Worm (Caenorhabditis elegans) whole organism, early embryonic: ENCODE data around the gene R12B2.2.

Experiments
- B0310.2 ChIP-seq: sonication (generic microtip); optimal IDR thresholded peaks from 2 replicates; lab custom pipeline; 2016; ENCODE audit warnings: mild to moderate bottlenecking, missing genetic modification characterization, missing compliant biosample characterization
- F13C5.2 ChIP-seq: sonication (generic microtip); optimal IDR thresholded peaks from 2 replicates; lab custom pipeline; 2017; ENCODE audit warnings: mild to moderate bottlenecking, missing genetic modification characterization, inconsistent platforms, missing compliant biosample characterization
- aly-1 ChIP-seq: sonication (generic microtip); optimal IDR thresholded peaks from 2 replicates; lab custom pipeline; 2016; ENCODE audit warnings: missing genetic modification characterization, missing compliant biosample characterization
- ama-1 ChIP-seq: fragments of 150-350 bp; optimal IDR thresholded peaks from 2 replicates; lab custom pipeline; 2014
- ceh-13 ChIP-seq: fragments of 200-800 bp; sonication (Bioruptor generic); optimal IDR thresholded peaks from 2 replicates; lab custom pipeline; 2018; ENCODE audit warnings: mild to moderate bottlenecking, missing genetic modification characterization, missing compliant biosample characterization
- ceh-36 ChIP-seq: sonication (generic microtip); optimal IDR thresholded peaks from 2 replicates; lab custom pipeline; 2016; ENCODE audit warnings: missing genetic modification characterization, inconsistent platforms, missing compliant biosample characterization
- ets-7 ChIP-seq: sonication (generic microtip); optimal IDR thresholded peaks from 2 replicates; lab custom pipeline; 2016; ENCODE audit warnings: missing genotype, missing genetic modification characterization, missing compliant biosample characterization
- flt-1 ChIP-seq: fragments of 200-800 bp; sonication (Bioruptor generic); IDR thresholded peaks from 2 replicates; pipeline ENCODE4 v1.3.6; 2022; ENCODE audit warnings: missing genetic modification characterization, missing compliant biosample characterization
- hmbx-1 ChIP-seq: sonication (generic microtip); optimal IDR thresholded peaks from 2 replicates; lab custom pipeline; 2016; ENCODE audit warnings: mild to moderate bottlenecking, missing genetic modification characterization, missing compliant biosample characterization
- hmg-4 ChIP-seq: fragments of 200-800 bp; sonication (Bioruptor generic); optimal IDR thresholded peaks from 2 replicates; lab custom pipeline; 2018; ENCODE audit warnings: mild to moderate bottlenecking, missing genetic modification characterization, missing compliant biosample characterization
- hnd-1 ChIP-seq: sonication (generic microtip); optimal IDR thresholded peaks from 2 replicates; lab custom pipeline; 2016; ENCODE audit warnings: missing genetic modification characterization, missing compliant biosample characterization
- pes-1 ChIP-seq: fragments of 200-800 bp; sonication (Bioruptor generic); IDR thresholded peaks from 2 replicates; pipeline ENCODE4 v1.3.6; 2022; ENCODE audit warnings: missing genetic modification reagents, missing genetic modification characterization, missing compliant biosample characterization
- scrt-1 ChIP-seq: fragments of 200-800 bp; sonication (Bioruptor generic); IDR thresholded peaks from 2 replicates; pipeline ENCODE4 v1.3.6; 2022; ENCODE audit warnings: missing genetic modification characterization, missing compliant biosample characterization
- sea-1 ChIP-seq: fragments of 200-800 bp; sonication (Bioruptor generic); conservative IDR thresholded peaks from 2 replicates; pipeline ENCODE4 v1.3.6; 2022; ENCODE audit warnings: missing genetic modification characterization, missing compliant biosample characterization
- tbx-11 ChIP-seq: fragments of 200-800 bp; sonication (Bioruptor generic); IDR thresholded peaks from 2 replicates; pipeline ENCODE4 v1.3.6; 2022; ENCODE audit warnings: missing genetic modification characterization, missing compliant biosample characterization
- tbx-37 ChIP-seq: fragments of 200-800 bp; sonication (Bioruptor generic); conservative IDR thresholded peaks from 2 replicates; pipeline ENCODE4 v1.3.6; 2022; ENCODE audit warnings: missing genetic modification reagents, missing genetic modification characterization, missing compliant biosample characterization
- tra-4 ChIP-seq: sonication (generic microtip); optimal IDR thresholded peaks from 2 replicates; lab custom pipeline; 2017; ENCODE audit warnings: missing genetic modification characterization, missing compliant biosample characterization

Gene R12B2.2

ce11 chrIII:5823617-5824016, 16.8 kb downstream of the R12B2.2 start, which contains the start of gene R12B2.8:
Gene R12B2.8 (plus strand): TSS chrIII:5823917.
- TF ChIP-seq ceh-36 (tag; lab: Kevin White, UChicago) (no peak), ama-1 (no peak), hmbx-1 (tag; lab: Kevin White, UChicago) (no peak), sea-1 (GFP tag; lab: Robert Waterston, UW) (no peak), tra-4 (tag; lab: Kevin White, UChicago) (no peak), B0310.2 (tag; lab: Kevin White, UChicago) (no peak), hnd-1 (tag; lab: Kevin White, UChicago) (no peak), tbx-11 (GFP tag; lab: Robert Waterston, UW) (no peak), pes-1 (no peak), ets-7 (tag; lab: Kevin White, UChicago) (no peak)

- TF ChIP-seq scrt-1 (GFP tag; lab: Robert Waterston, UW), result no peak
- TF ChIP-seq tbx-37 (GFP tag; lab: Robert Waterston, UW), result no peak
- TF ChIP-seq ama-1, result no peak
- no peak for TF ChIP-seq ceh-36 (tag; lab: Kevin White, UChicago)
- TF ChIP-seq ceh-13, result no peak
- no peak for TF ChIP-seq hnd-1 (tag; lab: Kevin White, UChicago)
- no peak for TF ChIP-seq tbx-11 (GFP tag; lab: Robert Waterston, UW)
- no peak for TF ChIP-seq B0310.2 (tag; lab: Kevin White, UChicago)
- TF ChIP-seq tra-4 (tag; lab: Kevin White, UChicago), result no peak
- no peak for TF ChIP-seq aly-1 (tag; lab: Kevin White, UChicago)
- TF ChIP-seq flt-1 (GFP tag; lab: Robert Waterston, UW), result no peak
- no peak for TF ChIP-seq pes-1
- no peak for TF ChIP-seq F13C5.2 (tag; lab: Kevin White, UChicago)
- TF ChIP-seq hmg-4 (GFP tag; lab: Kevin White, UChicago), result no peak
- no peak for TF ChIP-seq ets-7 (tag; lab: Kevin White, UChicago)
- TF ChIP-seq sea-1 (GFP tag; lab: Robert Waterston, UW), result no peak
- no peak for TF ChIP-seq hmbx-1 (tag; lab: Kevin White, UChicago)
Observed at ce11 chrIII:5824450-5824972, 17.7 kb downstream of the R12B2.2 start.

- TF ChIP-seq ama-1, result no peak
- TF ChIP-seq B0310.2 (tag; lab: Kevin White, UChicago), result no peak
- no peak for TF ChIP-seq tbx-11 (GFP tag; lab: Robert Waterston, UW)
- no peak for TF ChIP-seq hmg-4 (GFP tag; lab: Kevin White, UChicago)
- TF ChIP-seq aly-1 (tag; lab: Kevin White, UChicago), result no peak
- TF ChIP-seq flt-1 (GFP tag; lab: Robert Waterston, UW), result no peak
- no peak for TF ChIP-seq F13C5.2 (tag; lab: Kevin White, UChicago)
- no peak for TF ChIP-seq tra-4 (tag; lab: Kevin White, UChicago)
- TF ChIP-seq hnd-1 (tag; lab: Kevin White, UChicago), result no peak
- TF ChIP-seq scrt-1 (GFP tag; lab: Robert Waterston, UW), result no peak
- no peak for TF ChIP-seq ceh-13
- TF ChIP-seq ceh-36 (tag; lab: Kevin White, UChicago), result no peak
- no peak for TF ChIP-seq ets-7 (tag; lab: Kevin White, UChicago)
- TF ChIP-seq sea-1 (GFP tag; lab: Robert Waterston, UW), result no peak
- TF ChIP-seq hmbx-1 (tag; lab: Kevin White, UChicago), result no peak
- no peak for TF ChIP-seq tbx-37 (GFP tag; lab: Robert Waterston, UW)
- TF ChIP-seq pes-1, result no peak
Observed at ce11 chrIII:5826895-5827437, 20.1 kb downstream of the R12B2.2 start.

ce11 chrIII:5828065-5828464, 21.2 kb downstream of the R12B2.2 start:
- TF ChIP-seq hmg-4 (GFP tag; lab: Kevin White, UChicago) (no peak), B0310.2 (tag; lab: Kevin White, UChicago) (no peak), aly-1 (tag; lab: Kevin White, UChicago) (no peak), scrt-1 (GFP tag; lab: Robert Waterston, UW) (no peak), tra-4 (tag; lab: Kevin White, UChicago) (no peak), F13C5.2 (tag; lab: Kevin White, UChicago) (no peak), ets-7 (tag; lab: Kevin White, UChicago) (no peak), hmbx-1 (tag; lab: Kevin White, UChicago) (no peak), ceh-36 (tag; lab: Kevin White, UChicago) (no peak), ceh-13 (no peak), hnd-1 (tag; lab: Kevin White, UChicago) (no peak), sea-1 (GFP tag; lab: Robert Waterston, UW) (no peak)

ce11 chrIII:5832442-5832841, 25.6 kb downstream of the R12B2.2 start:
- no peak for TF ChIP-seq tra-4 (tag; lab: Kevin White, UChicago)
- TF ChIP-seq flt-1 (GFP tag; lab: Robert Waterston, UW), result no peak
- no peak for TF ChIP-seq aly-1 (tag; lab: Kevin White, UChicago)
- TF ChIP-seq tbx-37 (GFP tag; lab: Robert Waterston, UW), result no peak
- TF ChIP-seq B0310.2 (tag; lab: Kevin White, UChicago), result no peak
- TF ChIP-seq sea-1 (GFP tag; lab: Robert Waterston, UW), result no peak
- TF ChIP-seq F13C5.2 (tag; lab: Kevin White, UChicago), result no peak
- no peak for TF ChIP-seq hmbx-1 (tag; lab: Kevin White, UChicago)
- no peak for TF ChIP-seq ceh-13
- TF ChIP-seq scrt-1 (GFP tag; lab: Robert Waterston, UW), result no peak
- TF ChIP-seq ets-7 (tag; lab: Kevin White, UChicago), result no peak
- TF ChIP-seq hnd-1 (tag; lab: Kevin White, UChicago), result no peak
- no peak for TF ChIP-seq pes-1
- no peak for TF ChIP-seq hmg-4 (GFP tag; lab: Kevin White, UChicago)
- TF ChIP-seq ama-1, result no peak
- no peak for TF ChIP-seq tbx-11 (GFP tag; lab: Robert Waterston, UW)
- no peak for TF ChIP-seq ceh-36 (tag; lab: Kevin White, UChicago)

ce11 chrIII:5833376-5833775, 26.6 kb downstream of the R12B2.2 start, which contains the start of the genes R12B2.13 and mdt-15:
Gene R12B2.13 (minus strand): TSS chrIII:5833476.
Gene mdt-15 (minus strand): TSS chrIII:5833751.
- TF ChIP-seq ceh-36 (tag; lab: Kevin White, UChicago) (no peak), tbx-11 (GFP tag; lab: Robert Waterston, UW) (no peak), tbx-37 (GFP tag; lab: Robert Waterston, UW) (no peak), scrt-1 (GFP tag; lab: Robert Waterston, UW) (no peak), F13C5.2 (tag; lab: Kevin White, UChicago) (no peak), hmg-4 (GFP tag; lab: Kevin White, UChicago) (no peak), pes-1 (no peak)
